Worm (Caenorhabditis elegans): ENCODE measurements around the gene trpa-1.

DNA sequence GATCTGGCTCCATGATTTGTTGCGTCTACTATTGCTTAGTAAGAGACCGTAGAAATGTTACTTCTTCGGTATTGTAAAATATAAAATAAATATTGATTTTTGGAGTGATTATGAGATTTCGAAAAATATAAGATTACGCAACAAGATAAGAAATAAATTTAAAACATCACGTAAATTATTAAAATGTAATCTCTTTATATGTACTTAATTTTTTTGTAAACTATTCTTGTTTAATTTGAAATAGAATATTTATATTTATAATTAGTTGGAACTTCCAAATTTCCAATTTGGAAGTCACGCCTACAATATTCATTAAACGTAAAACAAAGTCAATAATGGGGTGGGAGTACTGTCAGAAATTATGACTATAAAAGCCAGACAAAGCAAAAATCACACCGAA lies 30.9 kb upstream of the trpa-1 start, which contains the start of gene M117.4:
- TF ChIP-seq K09A11.1 (tag; optimal IDR thresholded peaks at IDR 0.05; ENCODE audit: insufficient read depth) (no peak), nhr-11 (tag; optimal IDR thresholded peaks at IDR 0.05) (no peak), ref-2 (tag; optimal IDR thresholded peaks at IDR 0.05) (no peak)

Data from whole organism, late embryonic.